Fruit fly (Drosophila melanogaster) whole organism, embryonic: ENCODE data around the gene CG18765.

Experiments
- Antp ChIP-seq: fragments of 200-800 bp; sonication (Bioruptor generic); optimal IDR thresholded peaks from 3 replicates; lab custom pipeline; 2016; ENCODE audit warnings: missing biosample characterization, missing genetic modification characterization
- Atf3 ChIP-seq: fragments of 200-800 bp; sonication (Bioruptor generic); optimal IDR thresholded peaks from 3 replicates; lab custom pipeline; 2016; ENCODE audit warnings: missing biosample characterization, missing genetic modification characterization
- CG10366 ChIP-seq: fragments of 200-800 bp; sonication (Bioruptor generic); IDR thresholded peaks from 2 replicates; pipeline ENCODE4 v1.3.6; 2022; ENCODE audit warnings: missing biosample characterization, missing genetic modification characterization
- CG10431 ChIP-seq: fragments of 200-800 bp; sonication (Bioruptor generic); optimal IDR thresholded peaks from 3 replicates; lab custom pipeline; 2018; ENCODE audit warnings: missing biosample characterization, mild to moderate bottlenecking, missing genetic modification characterization
- CG10543 ChIP-seq: fragments of 200-800 bp; sonication (Bioruptor generic); optimal IDR thresholded peaks from 3 replicates; lab custom pipeline; 2017; ENCODE audit warnings: missing biosample characterization, mild to moderate bottlenecking, missing genetic modification characterization, moderate library complexity
- CG11696 ChIP-seq: fragments of 200-800 bp; sonication (Bioruptor generic); IDR thresholded peaks from 2 replicates; pipeline ENCODE4 v1.3.6; 2022; ENCODE audit warnings: missing biosample characterization, missing genetic modification characterization
- CG12104 ChIP-seq: fragments of 200-800 bp; sonication (Bioruptor generic); optimal IDR thresholded peaks from 3 replicates; lab custom pipeline; 2016; ENCODE audit warnings: missing biosample characterization, missing genetic modification characterization
- CG14710 ChIP-seq: fragments of 200-800 bp; sonication (Bioruptor generic); optimal IDR thresholded peaks from 3 replicates; lab custom pipeline; 2019; ENCODE audit warnings: missing biosample characterization, mild to moderate bottlenecking, missing genetic modification characterization, moderate library complexity
- CG1529 ChIP-seq: fragments of 200-800 bp; sonication (Bioruptor generic); optimal IDR thresholded peaks from 3 replicates; lab custom pipeline; 2018; ENCODE audit warnings: missing biosample characterization, missing genetic modification characterization
- CG15696 ChIP-seq: fragments of 200-800 bp; sonication (Bioruptor generic); optimal IDR thresholded peaks from 2 replicates; lab custom pipeline; 2019; ENCODE audit warnings: missing biosample characterization, mild to moderate bottlenecking, missing genetic modification characterization, moderate library complexity
- CG16813 ChIP-seq: fragments of 200-800 bp; sonication (Bioruptor generic); IDR thresholded peaks from 3 replicates; pipeline ENCODE4 v1.3.6; 2022; ENCODE audit warnings: missing biosample characterization, missing genetic modification characterization; ENCODE audit not compliant: partially characterized antibody
- CG1792 ChIP-seq: fragments of 200-800 bp; sonication (Bioruptor generic); optimal IDR thresholded peaks from 2 replicates; lab custom pipeline; 2016; ENCODE audit warnings: missing biosample characterization, missing genetic modification characterization
- CG1832 ChIP-seq: fragments of 200-800 bp; sonication (Bioruptor generic); optimal IDR thresholded peaks from 2 replicates; lab custom pipeline; 2017; ENCODE audit warnings: missing biosample characterization, mild to moderate bottlenecking, missing genetic modification characterization, inconsistent platforms
- CG18476 ChIP-seq: fragments of 200-800 bp; sonication (Bioruptor generic); optimal IDR thresholded peaks from 2 replicates; lab custom pipeline; 2016; ENCODE audit warnings: missing biosample characterization, mild to moderate bottlenecking, missing genetic modification characterization
- CG2120 ChIP-seq: fragments of 200-800 bp; sonication (Bioruptor generic); optimal IDR thresholded peaks from 3 replicates; lab custom pipeline; 2016; ENCODE audit warnings: missing biosample characterization, missing genetic modification characterization
- CG33557 ChIP-seq: fragments of 200-800 bp; sonication (Bioruptor generic); optimal IDR thresholded peaks from 2 replicates; lab custom pipeline; 2019; ENCODE audit warnings: missing biosample characterization, mild to moderate bottlenecking, missing genetic modification characterization, moderate library complexity
- CG34376 ChIP-seq: fragments of 200-800 bp; sonication (Bioruptor generic); optimal IDR thresholded peaks from 2 replicates; lab custom pipeline; 2018; ENCODE audit warnings: missing biosample characterization, mild to moderate bottlenecking, missing genetic modification characterization
- CG6272 ChIP-seq: fragments of 200-800 bp; sonication (Bioruptor generic); IDR thresholded peaks from 2 replicates; pipeline ENCODE4 v1.3.6; 2022; ENCODE audit warnings: missing biosample characterization, missing genetic modification characterization
- CG8089 ChIP-seq: fragments of 200-800 bp; sonication (Bioruptor generic); optimal IDR thresholded peaks from 3 replicates; lab custom pipeline; 2016; ENCODE audit warnings: missing biosample characterization, missing genetic modification characterization
- Chrac-16 ChIP-seq: fragments of 200-800 bp; sonication (Bioruptor generic); optimal IDR thresholded peaks from 3 replicates; lab custom pipeline; 2016; ENCODE audit warnings: missing biosample characterization, missing genetic modification characterization
- CkIIα-i1 ChIP-seq: fragments of 200-800 bp; sonication (Bioruptor generic); IDR thresholded peaks from 2 replicates; pipeline ENCODE4 v1.3.6; 2022; ENCODE audit warnings: missing biosample characterization, missing genetic modification characterization
- Dad ChIP-seq: fragments of 200-800 bp; sonication (Bioruptor generic); optimal IDR thresholded peaks from 3 replicates; lab custom pipeline; 2016; ENCODE audit warnings: missing biosample characterization, missing genetic modification characterization
- Dref ChIP-seq: fragments of 200-800 bp; sonication (Bioruptor generic); IDR thresholded peaks from 2 replicates; pipeline ENCODE4 v1.3.6; 2022; ENCODE audit warnings: missing biosample characterization, missing genetic modification characterization
- Ets65A ChIP-seq: fragments of 200-800 bp; sonication (Bioruptor generic); peaks from one replicate; lab custom pipeline; 2016; ENCODE audit warnings: missing biosample characterization, missing genetic modification characterization
- H2.0 ChIP-seq: fragments of 200-800 bp; sonication (Bioruptor generic); IDR thresholded peaks from 2 replicates; pipeline ENCODE4 v1.3.6; 2022; ENCODE audit warnings: missing biosample characterization, missing genetic modification characterization
- Lhr ChIP-seq: fragments of 200-800 bp; sonication (Bioruptor generic); optimal IDR thresholded peaks from 3 replicates; lab custom pipeline; 2017; ENCODE audit warnings: mild to moderate bottlenecking, missing biosample characterization, missing genetic modification reagents, missing genetic modification characterization
- NC2β ChIP-seq: fragments of 200-800 bp; sonication (Bioruptor generic); optimal IDR thresholded peaks from 2 replicates; lab custom pipeline; 2016; ENCODE audit warnings: missing biosample characterization, missing genetic modification characterization
- NfI ChIP-seq: fragments of 200-800 bp; sonication (Bioruptor generic); optimal IDR thresholded peaks from 3 replicates; lab custom pipeline; 2018; ENCODE audit warnings: missing biosample characterization, mild to moderate bottlenecking, missing genetic modification characterization, moderate library complexity
- Opbp ChIP-seq: fragments of 200-800 bp; sonication (Bioruptor generic); IDR thresholded peaks from 3 replicates; pipeline ENCODE4 v1.3.6; 2022; ENCODE audit warnings: missing biosample characterization, missing genetic modification characterization; ENCODE audit not compliant: partially characterized antibody
- Pdp1 ChIP-seq, 2 experiments: fragments of 200-800 bp; sonication (Bioruptor generic); optimal IDR thresholded peaks; 3 replicates each; lab custom pipeline; 2016; ENCODE audit warnings: missing biosample characterization in 2 of 2, missing genetic modification characterization in 2 of 2, mild to moderate bottlenecking in 1 of 2, moderate library complexity in 1 of 2
- Sox102F ChIP-seq: fragments of 200-800 bp; sonication (Bioruptor generic); optimal IDR thresholded peaks from 2 replicates; lab custom pipeline; 2018; ENCODE audit warnings: missing biosample characterization, mild to moderate bottlenecking, missing genetic modification characterization, moderate library complexity
- ara ChIP-seq: fragments of 200-800 bp; sonication (Bioruptor generic); IDR thresholded peaks from 2 replicates; pipeline ENCODE4 v1.3.6; 2022; ENCODE audit warnings: missing biosample characterization, missing genetic modification characterization
- bab2 ChIP-seq: fragments of 200-800 bp; sonication (Bioruptor generic); optimal IDR thresholded peaks from 2 replicates; lab custom pipeline; 2016; ENCODE audit warnings: missing biosample characterization, missing genetic modification characterization
- bcd ChIP-seq: fragments of 200-800 bp; sonication (Bioruptor generic); optimal IDR thresholded peaks from 2 replicates; lab custom pipeline; 2017; ENCODE audit warnings: missing biosample characterization, mild to moderate bottlenecking, missing genetic modification characterization
- bigmax ChIP-seq: fragments of 200-800 bp; sonication (Bioruptor generic); optimal IDR thresholded peaks from 2 replicates; lab custom pipeline; 2018; ENCODE audit warnings: missing biosample characterization, mild to moderate bottlenecking, missing genetic modification characterization
- cato ChIP-seq: fragments of 200-800 bp; sonication (Bioruptor generic); optimal IDR thresholded peaks from 2 replicates; lab custom pipeline; 2016; ENCODE audit warnings: missing biosample characterization, missing genetic modification characterization, borderline replicate concordance
- dm ChIP-seq: fragments of 200-800 bp; sonication (Bioruptor generic); optimal IDR thresholded peaks from 3 replicates; lab custom pipeline; 2016; ENCODE audit warnings: missing biosample characterization, missing genetic modification characterization
- dmrt99B ChIP-seq: fragments of 200-800 bp; sonication (Bioruptor generic); optimal IDR thresholded peaks from 2 replicates; lab custom pipeline; 2018; ENCODE audit warnings: missing biosample characterization, mild to moderate bottlenecking, missing genetic modification characterization, moderate library complexity
- en ChIP-seq: fragments of 200-800 bp; sonication (Bioruptor generic); optimal IDR thresholded peaks from 2 replicates; lab custom pipeline; 2016; ENCODE audit warnings: missing biosample characterization, missing genetic modification characterization
- exex ChIP-seq: fragments of 200-800 bp; sonication (Bioruptor generic); optimal IDR thresholded peaks from 4 replicates; lab custom pipeline; 2018; ENCODE audit warnings: missing biosample characterization, mild to moderate bottlenecking, missing genetic modification characterization, moderate library complexity
- gcm2 ChIP-seq: fragments of 200-800 bp; sonication (Bioruptor generic); optimal IDR thresholded peaks from 2 replicates; lab custom pipeline; 2016; ENCODE audit warnings: missing biosample characterization, missing genetic modification characterization
- gfzf ChIP-seq: fragments of 200-800 bp; sonication (Bioruptor generic); optimal IDR thresholded peaks from 2 replicates; lab custom pipeline; 2016; ENCODE audit warnings: missing biosample characterization, mild to moderate bottlenecking, missing genetic modification characterization, moderate library complexity
- odd ChIP-seq: fragments of 200-800 bp; sonication (Bioruptor generic); optimal IDR thresholded peaks from 2 replicates; lab custom pipeline; 2017; ENCODE audit warnings: missing biosample characterization, mild to moderate bottlenecking, missing genetic modification characterization
- pita ChIP-seq: fragments of 200-800 bp; sonication (Bioruptor generic); optimal IDR thresholded peaks from 2 replicates; lab custom pipeline; 2017; ENCODE audit warnings: missing biosample characterization, mild to moderate bottlenecking, missing genetic modification characterization
- pros ChIP-seq: fragments of 200-800 bp; sonication (Bioruptor generic); optimal IDR thresholded peaks from 3 replicates; lab custom pipeline; 2019; ENCODE audit warnings: missing biosample characterization, mild to moderate bottlenecking, missing genetic modification characterization, moderate library complexity
- pum ChIP-seq: fragments of 200-800 bp; sonication (Bioruptor generic); optimal IDR thresholded peaks from 2 replicates; lab custom pipeline; 2016; ENCODE audit warnings: missing biosample characterization, missing genetic modification characterization
- ranshi ChIP-seq: fragments of 200-800 bp; sonication (Bioruptor generic); IDR thresholded peaks from 2 replicates; pipeline ENCODE4 v1.3.6; 2022; ENCODE audit warnings: missing biosample characterization, missing genetic modification characterization
- sd ChIP-seq: fragments of 200-800 bp; sonication (Bioruptor generic); optimal IDR thresholded peaks from 3 replicates; lab custom pipeline; 2018; ENCODE audit warnings: missing biosample characterization, mild to moderate bottlenecking, missing genetic modification characterization, moderate library complexity
- sr ChIP-seq: fragments of 200-800 bp; sonication (Bioruptor generic); IDR thresholded peaks from 3 replicates; pipeline ENCODE4 v1.3.6; 2022; ENCODE audit warnings: missing biosample characterization, missing genetic modification characterization
- tin ChIP-seq: fragments of 200-800 bp; sonication (Bioruptor generic); optimal IDR thresholded peaks from 3 replicates; lab custom pipeline; 2016; ENCODE audit warnings: missing biosample characterization, missing genetic modification characterization
- tll ChIP-seq, 2 experiments: fragments of 200-800 bp in 1 of 2; fragments of >200 bp in 1 of 2; sonication (Bioruptor generic) in 1 of 2; optimal IDR thresholded peaks; 2 replicates each; lab custom pipeline; 2017 to 2019; ENCODE audit warnings: missing biosample characterization in 2 of 2, missing genetic modification characterization in 2 of 2, mild to moderate bottlenecking in 1 of 2, moderate library complexity in 1 of 2

CG18765 gene

dm6 chr3R:11649449-11649848 is 42.1 kb downstream of the CG18765 start (continued):
- TF ChIP-seq CG10431: peak; percentile 60
- peak; percentile 94 for TF ChIP-seq bcd (GFP tag; lab: Kevin White, UChicago)
- peak; percentile 98 for TF ChIP-seq CG10366 (GFP tag; lab: Robert Waterston, UW)
- TF ChIP-seq Chrac-16 (GFP tag; lab: Kevin White, UChicago): peak; percentile 95
- peak; percentile 92 for TF ChIP-seq CG8089
- TF ChIP-seq Dref (GFP tag; lab: Robert Waterston, UW): peak; percentile 46; the same call in 1 of the 2 replicates
- TF ChIP-seq Pdp1 (GFP tag; optimal IDR thresholded peaks at IDR 0.05; lab: Kevin White, UChicago): peak; percentile 95 to 98
- peak; percentile 40 for TF ChIP-seq Lhr (GFP tag; lab: Kevin White, UChicago)
- peak; percentile 95 for TF ChIP-seq CG1792 (GFP tag; lab: Kevin White, UChicago)
- no peak for TF ChIP-seq tll (GFP tag; optimal IDR thresholded peaks at IDR 0.05; lab: Kevin White, UChicago)
- peak; percentile 85 for TF ChIP-seq cato (GFP tag; lab: Kevin White, UChicago)
- TF ChIP-seq CG11696 (GFP tag; lab: Robert Waterston, UW): peak; percentile 92
- TF ChIP-seq dm (GFP tag; lab: Kevin White, UChicago): peak; percentile 90
- peak; percentile 96 for TF ChIP-seq pum (GFP tag; lab: Kevin White, UChicago)
- peak; percentile 83 for TF ChIP-seq CG15696 (tag; lab: Kevin White, UChicago)
- TF ChIP-seq en: peak; percentile 88
- TF ChIP-seq CG34376 (GFP tag; lab: Kevin White, UChicago): peak; percentile 93
- TF ChIP-seq CG12104 (GFP tag; lab: Kevin White, UChicago): peak; percentile 95
- peak; percentile 96 for TF ChIP-seq gcm2 (GFP tag; lab: Kevin White, UChicago)
- peak; percentile 2 for TF ChIP-seq bigmax
- TF ChIP-seq exex (tag; lab: Kevin White, UChicago): peak; percentile 78
- TF ChIP-seq CG1832 (GFP tag; lab: Kevin White, UChicago): no peak
- TF ChIP-seq tin (GFP tag; lab: Kevin White, UChicago): peak; percentile 96
- peak; percentile 93 for TF ChIP-seq CG6272
- peak; percentile 93 for TF ChIP-seq ara
- no peak for TF ChIP-seq CG16813 (GFP tag; lab: Robert Waterston, UW)
- peak; percentile 97 for TF ChIP-seq ranshi (GFP tag; lab: Robert Waterston, UW)
- TF ChIP-seq Ets65A (GFP tag; lab: Kevin White, UChicago): peak; percentile 99
- peak; percentile 58 for TF ChIP-seq CG33557 (GFP tag; lab: Kevin White, UChicago)
- TF ChIP-seq sr (GFP tag; lab: Robert Waterston, UW): peak; percentile 93
- TF ChIP-seq bab2 (GFP tag; lab: Kevin White, UChicago): peak; percentile 98
- TF ChIP-seq CkIIα-i1 (GFP tag; lab: Robert Waterston, UW): peak; percentile 93
- TF ChIP-seq CG10543 (GFP tag; lab: Kevin White, UChicago): peak; percentile 98
- TF ChIP-seq pros (GFP tag; lab: Kevin White, UChicago): no peak
- peak; percentile 91 for TF ChIP-seq CG18476
- peak; percentile 79 for TF ChIP-seq CG1529 (GFP tag; lab: Kevin White, UChicago)
- peak; percentile 98 for TF ChIP-seq NfI (GFP tag; lab: Kevin White, UChicago)
- TF ChIP-seq Atf3: peak; percentile 89
- no peak for TF ChIP-seq pita (GFP tag; lab: Kevin White, UChicago)
- TF ChIP-seq odd (GFP tag; lab: Kevin White, UChicago): peak; percentile 92
- peak; percentile 97 for TF ChIP-seq Sox102F (GFP tag; lab: Kevin White, UChicago)
- TF ChIP-seq CG2120 (GFP tag; lab: Kevin White, UChicago): peak; percentile 99
- peak; percentile 98 for TF ChIP-seq H2.0 (GFP tag; lab: Robert Waterston, UW)
- TF ChIP-seq Antp (GFP tag; lab: Kevin White, UChicago): peak; percentile 98
- TF ChIP-seq sd: peak; percentile 19
- TF ChIP-seq Dad (GFP tag; lab: Kevin White, UChicago): peak; percentile 96
- TF ChIP-seq gfzf: peak; percentile 0
- TF ChIP-seq NC2β (GFP tag; lab: Kevin White, UChicago): peak; percentile 92
- TF ChIP-seq Opbp (GFP tag; lab: Robert Waterston, UW): no peak
- TF ChIP-seq CG14710: peak; percentile 53
- TF ChIP-seq dmrt99B (tag; lab: Kevin White, UChicago): peak; percentile 97
